Worm (Caenorhabditis elegans) whole organism, midembryonic: Measurements from ENCODE around the gene osm-9.
"Not testable (repeated sequence)": the region's sequence is repeated elsewhere in the genome, so short reads cannot be mapped to it uniquely, and the experiment has no call there.

Experiments
- T22C8.4 ChIP-seq: fragments of 200-800 bp; sonication (Bioruptor generic); IDR thresholded peaks from 2 replicates; pipeline ENCODE4 v1.3.6; 2022; ENCODE audit warnings: missing genetic modification characterization, missing compliant biosample characterization
- cog-1 ChIP-seq: sonication (generic microtip); optimal IDR thresholded peaks from 2 replicates; lab custom pipeline; 2016; ENCODE audit warnings: missing genetic modification characterization, missing compliant biosample characterization
- flt-1 ChIP-seq: fragments of 200-800 bp; sonication (Bioruptor generic); IDR thresholded peaks from 2 replicates; pipeline ENCODE4 v1.3.6; 2022; ENCODE audit warnings: missing genetic modification characterization, missing compliant biosample characterization
- klf-2 ChIP-seq: fragments of 200-800 bp; sonication (Bioruptor generic); conservative IDR thresholded peaks from 2 replicates; pipeline ENCODE4 v1.3.6; 2022; ENCODE audit warnings: missing genetic modification reagents, missing genetic modification characterization, missing compliant biosample characterization
- med-1 ChIP-seq: sonication (generic microtip); optimal IDR thresholded peaks from 2 replicates; lab custom pipeline; 2017; ENCODE audit warnings: missing genetic modification characterization, mild to moderate bottlenecking, missing compliant biosample characterization, antibody characterized with exemption, missing genetic modification reagents; ENCODE audit not compliant: insufficient read depth
- ref-1 ChIP-seq: fragments of 200-800 bp; sonication (Bioruptor generic); conservative IDR thresholded peaks from 2 replicates; pipeline ENCODE4 v1.3.6; 2022; ENCODE audit warnings: missing genetic modification reagents, missing genetic modification characterization, missing compliant biosample characterization
- tab-1 ChIP-seq: fragments of 200-800 bp; sonication (Bioruptor generic); IDR thresholded peaks from 2 replicates; pipeline ENCODE4 v1.3.6; 2022; ENCODE audit warnings: missing genetic modification characterization, missing compliant biosample characterization
- ztf-23 ChIP-seq: fragments of 200-800 bp; sonication (Bioruptor generic); IDR thresholded peaks from 2 replicates; pipeline ENCODE4 v1.3.6; 2022; ENCODE audit warnings: missing genetic modification reagents, missing genetic modification characterization, missing compliant biosample characterization
- ztf-29 ChIP-seq: fragments of 200-800 bp; sonication (Bioruptor generic); IDR thresholded peaks from 2 replicates; pipeline ENCODE4 v1.3.6; 2022; ENCODE audit warnings: missing genetic modification reagents, missing genetic modification characterization, missing compliant biosample characterization

osm-9 gene

ce11 chrIV:3593513-3593912 is 36.3 kb upstream of the osm-9 start, which contains the start of gene taf-2:
TSS of gene taf-2 (minus strand) at chrIV:3593613.
- TF ChIP-seq tab-1 (GFP tag; lab: Robert Waterston, UW) (no peak), ref-1 (GFP tag; lab: Robert Waterston, UW) (no peak), ztf-29 (GFP tag; lab: Robert Waterston, UW) (no peak), ztf-23 (GFP tag; lab: Robert Waterston, UW) (no peak), klf-2 (GFP tag; lab: Robert Waterston, UW) (no peak), T22C8.4 (GFP tag; lab: Robert Waterston, UW) (no peak), med-1 (no peak), flt-1 (GFP tag; lab: Robert Waterston, UW) (no peak), cog-1 (tag; lab: Kevin White, UChicago) (no peak)

- no peak for TF ChIP-seq T22C8.4 (GFP tag; lab: Robert Waterston, UW)
Measured at ce11 chrIV:3590821-3591220, 33.6 kb upstream of the osm-9 start.

- TF ChIP-seq ref-1, tab-1, ztf-29 (GFP tag; lab: Robert Waterston, UW): not testable (repeated sequence)
Measured at ce11 chrIV:3582806-3583205, 25.6 kb upstream of the osm-9 start, which contains the start of gene blos-7. TSS of gene blos-7 (minus strand) at chrIV:3582906.

- TF ChIP-seq tab-1 (GFP tag; lab: Robert Waterston, UW) (no peak), ztf-29 (GFP tag; lab: Robert Waterston, UW) (no peak), ztf-23 (GFP tag; lab: Robert Waterston, UW) (no peak), T22C8.4 (GFP tag; lab: Robert Waterston, UW) (no peak), klf-2 (GFP tag; lab: Robert Waterston, UW) (no peak), cog-1 (tag; lab: Kevin White, UChicago) (no peak), ref-1 (GFP tag; lab: Robert Waterston, UW) (no peak), med-1 (no peak)
Measured at ce11 chrIV:3579477-3579975, 22.3 kb upstream of the osm-9 start, which contains the start of gene Y37E11B.1. TSS of gene Y37E11B.1 (plus strand) at chrIV:3579621.

ce11 chrIV:3578667-3579066 is 21.4 kb upstream of the osm-9 start:
- TF ChIP-seq ref-1 (GFP tag; lab: Robert Waterston, UW) (no peak), flt-1 (GFP tag; lab: Robert Waterston, UW) (no peak), ztf-23 (GFP tag; lab: Robert Waterston, UW) (no peak), ztf-29 (GFP tag; lab: Robert Waterston, UW) (no peak), klf-2 (GFP tag; lab: Robert Waterston, UW) (no peak), med-1 (no peak), cog-1 (tag; lab: Kevin White, UChicago) (no peak)

- TF ChIP-seq flt-1 (GFP tag; lab: Robert Waterston, UW) (no peak), med-1 (no peak), klf-2 (GFP tag; lab: Robert Waterston, UW) (no peak), tab-1 (GFP tag; lab: Robert Waterston, UW) (no peak), ztf-29 (GFP tag; lab: Robert Waterston, UW) (no peak), ztf-23 (GFP tag; lab: Robert Waterston, UW) (no peak), ref-1 (GFP tag; lab: Robert Waterston, UW) (no peak), cog-1 (tag; lab: Kevin White, UChicago) (no peak), T22C8.4 (GFP tag; lab: Robert Waterston, UW) (no peak)
Measured at ce11 chrIV:3578155-3578554, 20.9 kb upstream of the osm-9 start, which contains the start of gene Y37E11B.2. TSS of gene Y37E11B.2 (plus strand) at chrIV:3578455.

- TF ChIP-seq cog-1 (tag; lab: Kevin White, UChicago) = no peak
- no peak for TF ChIP-seq tab-1 (GFP tag; lab: Robert Waterston, UW)
- TF ChIP-seq ref-1 (GFP tag; lab: Robert Waterston, UW) = no peak
- TF ChIP-seq med-1 = no peak
- TF ChIP-seq T22C8.4 (GFP tag; lab: Robert Waterston, UW) = no peak
- no peak for TF ChIP-seq ztf-23 (GFP tag; lab: Robert Waterston, UW)
- no peak for TF ChIP-seq klf-2 (GFP tag; lab: Robert Waterston, UW)
Measured at ce11 chrIV:3570612-3571011, 13.4 kb upstream of the osm-9 start.

ce11 chrIV:3568608-3569007 is 11.4 kb upstream of the osm-9 start, which contains the start of gene otpl-1:
TSS of gene otpl-1 (plus strand) at chrIV:3568979.
- TF ChIP-seq med-1 (no peak), cog-1 (tag; lab: Kevin White, UChicago) (no peak), ztf-29 (GFP tag; lab: Robert Waterston, UW) (no peak), klf-2 (GFP tag; lab: Robert Waterston, UW) (no peak), flt-1 (GFP tag; lab: Robert Waterston, UW) (no peak), tab-1 (GFP tag; lab: Robert Waterston, UW) (no peak), T22C8.4 (GFP tag; lab: Robert Waterston, UW) (no peak), ref-1 (GFP tag; lab: Robert Waterston, UW) (no peak)

ce11 chrIV:3564901-3565300 is 7.7 kb upstream of the osm-9 start, which contains the start of gene sre-5:
TSS of gene sre-5 (plus strand) at chrIV:3565201.
- TF ChIP-seq klf-2 (GFP tag; lab: Robert Waterston, UW) (no peak), ref-1 (GFP tag; lab: Robert Waterston, UW) (no peak), flt-1 (GFP tag; lab: Robert Waterston, UW) (no peak), tab-1 (GFP tag; lab: Robert Waterston, UW) (no peak), med-1 (no peak), ztf-29 (GFP tag; lab: Robert Waterston, UW) (no peak), T22C8.4 (GFP tag; lab: Robert Waterston, UW) (no peak), cog-1 (tag; lab: Kevin White, UChicago) (no peak), ztf-23 (GFP tag; lab: Robert Waterston, UW) (no peak)

ce11 chrIV:3559201-3559600 is 2.0 kb upstream of the osm-9 start:
- no peak for TF ChIP-seq flt-1 (GFP tag; lab: Robert Waterston, UW)
- no peak for TF ChIP-seq ztf-29 (GFP tag; lab: Robert Waterston, UW)
- TF ChIP-seq klf-2 (GFP tag; lab: Robert Waterston, UW) = no peak
- no peak for TF ChIP-seq ref-1 (GFP tag; lab: Robert Waterston, UW)
- TF ChIP-seq T22C8.4 (GFP tag; lab: Robert Waterston, UW) = no peak
